Worm (Caenorhabditis elegans) whole organism, young adult: ENCODE measurements around the gene snfc-5.

ENCODE experiments used
- B0019.2 ChIP-seq: fragments of 200-800 bp; sonication (Bioruptor generic); conservative IDR thresholded peaks from 2 replicates; pipeline ENCODE4 v1.3.6; 2022; ENCODE audit warnings: missing genetic modification reagents, missing genetic modification characterization, missing compliant biosample characterization
- B0261.1 ChIP-seq: sonication (generic microtip); optimal IDR thresholded peaks from 2 replicates; lab custom pipeline; 2016; ENCODE audit warnings: mild to moderate bottlenecking, missing genetic modification characterization, moderate library complexity, missing compliant biosample characterization
- F22D6.2 ChIP-seq: sonication (generic microtip); optimal IDR thresholded peaks from 2 replicates; lab custom pipeline; 2016; ENCODE audit warnings: mild to moderate bottlenecking, missing genetic modification characterization, missing compliant biosample characterization
- F23B12.7 ChIP-seq: sonication (generic microtip); optimal IDR thresholded peaks from 2 replicates; lab custom pipeline; 2017; ENCODE audit warnings: missing genetic modification characterization, mild to moderate bottlenecking, missing compliant biosample characterization, antibody characterized with exemption, moderate library complexity; ENCODE audit not compliant: insufficient read depth
- F33H1.4 ChIP-seq: fragments of 200-800 bp; sonication (Bioruptor generic); IDR thresholded peaks from 2 replicates; pipeline ENCODE4 v1.3.6; 2022; ENCODE audit warnings: missing genetic modification reagents, missing genetic modification characterization, missing compliant biosample characterization
- F37B4.10 ChIP-seq: fragments of 200-800 bp; sonication (Bioruptor generic); IDR thresholded peaks from 2 replicates; pipeline ENCODE4 v1.3.6; 2022; ENCODE audit warnings: missing genetic modification characterization, missing compliant biosample characterization
- K11D2.4 ChIP-seq: fragments of 200-800 bp; sonication (Bioruptor generic); IDR thresholded peaks from 2 replicates; pipeline ENCODE4 v1.3.6; 2022; ENCODE audit warnings: missing genetic modification reagents, missing genetic modification characterization, missing compliant biosample characterization
- K12H6.12 ChIP-seq: fragments of 200-800 bp; sonication (Bioruptor generic); optimal IDR thresholded peaks from 2 replicates; lab custom pipeline; 2018; ENCODE audit warnings: mild to moderate bottlenecking, missing genetic modification characterization, missing compliant biosample characterization
- T07F8.4 ChIP-seq: sonication (generic microtip); optimal IDR thresholded peaks from 2 replicates; lab custom pipeline; 2016; ENCODE audit warnings: mild to moderate bottlenecking, missing genetic modification characterization, moderate library complexity, missing compliant biosample characterization
- Y53G8AR.9 ChIP-seq: fragments of 200-800 bp; sonication (Bioruptor generic); conservative IDR thresholded peaks from 2 replicates; pipeline ENCODE4 v1.3.6; 2022; ENCODE audit warnings: missing genetic modification reagents, missing genetic modification characterization, missing compliant biosample characterization
- ama-1 ChIP-seq, 3 experiments: fragments of 150-350 bp in 1 of 3; sonication (generic microtip) in 2 of 3; optimal IDR thresholded peaks; 2 replicates each; lab custom pipeline; 2014 to 2018; ENCODE audit warnings: missing biosample characterization in 2 of 3, missing genetic modification characterization in 2 of 3, missing genetic modification reagents in 2 of 3
- aptf-3 ChIP-seq: fragments of 200-800 bp; sonication (Bioruptor generic); IDR thresholded peaks from 2 replicates; pipeline ENCODE4 v1.3.6; 2022; ENCODE audit warnings: missing genetic modification characterization, missing compliant biosample characterization
- atf-7 ChIP-seq: sonication (generic microtip); optimal IDR thresholded peaks from 2 replicates; lab custom pipeline; 2017; ENCODE audit warnings: mild to moderate bottlenecking, missing genetic modification characterization, missing compliant biosample characterization
- attf-3 ChIP-seq: fragments of 200-800 bp; sonication (Bioruptor generic); conservative IDR thresholded peaks from 2 replicates; pipeline ENCODE4 v1.3.6; 2022; ENCODE audit warnings: missing genetic modification reagents, missing genetic modification characterization, missing compliant biosample characterization
- attf-6 ChIP-seq: fragments of 200-800 bp; sonication (Bioruptor generic); IDR thresholded peaks from 2 replicates; pipeline ENCODE4 v1.3.6; 2022; ENCODE audit warnings: missing genetic modification reagents, missing genetic modification characterization, missing compliant biosample characterization
- cebp-2 ChIP-seq: fragments of 200-800 bp; sonication (Bioruptor generic); IDR thresholded peaks from 2 replicates; pipeline ENCODE4 v1.3.6; 2022; ENCODE audit warnings: missing genetic modification characterization, missing compliant biosample characterization
- die-1 ChIP-seq: sonication (generic microtip); optimal IDR thresholded peaks from 2 replicates; lab custom pipeline; 2016; ENCODE audit warnings: missing genotype, mild to moderate bottlenecking, missing genetic modification characterization, missing compliant biosample characterization
- dox-1 ChIP-seq: fragments of 200-800 bp; sonication (Bioruptor generic); IDR thresholded peaks from 2 replicates; pipeline ENCODE4 v1.3.6; 2022; ENCODE audit warnings: missing genetic modification reagents, missing genetic modification characterization, missing compliant biosample characterization
- ekl-4 ChIP-seq: fragments of 200-800 bp; sonication (Bioruptor generic); IDR thresholded peaks from 2 replicates; pipeline ENCODE4 v1.3.6; 2022; ENCODE audit warnings: missing genetic modification reagents, missing genetic modification characterization, missing compliant biosample characterization
- him-1 ChIP-seq: sonication (generic microtip); optimal IDR thresholded peaks from 2 replicates; lab custom pipeline; 2016; ENCODE audit warnings: missing genotype, missing genetic modification reagents, missing genetic modification characterization, missing compliant biosample characterization
- hmg-1.2 ChIP-seq: fragments of 200-800 bp; sonication (Bioruptor generic); IDR thresholded peaks from 2 replicates; pipeline ENCODE4 v1.3.6; 2022; ENCODE audit warnings: missing genetic modification reagents, missing genetic modification characterization, missing compliant biosample characterization
- lin-26 ChIP-seq: fragments of 200-800 bp; sonication (Bioruptor generic); IDR thresholded peaks from 2 replicates; pipeline ENCODE4 v1.3.6; 2022; ENCODE audit warnings: missing genetic modification reagents, missing genetic modification characterization, missing compliant biosample characterization
- lin-35 ChIP-seq, 3 experiments: fragments of 150-350 bp in 2 of 3; sonication (generic microtip) in 1 of 3; optimal IDR thresholded peaks; 2 replicates each; lab custom pipeline; 2014 to 2018; ENCODE audit warnings: missing biosample characterization in 3 of 3, missing genetic modification characterization in 3 of 3, missing genetic modification reagents in 3 of 3
- lin-40 ChIP-seq: sonication (generic microtip); optimal IDR thresholded peaks from 2 replicates; lab custom pipeline; 2016; ENCODE audit warnings: missing genetic modification characterization, mild to moderate bottlenecking, missing compliant biosample characterization, missing genotype, missing genetic modification reagents
- lir-1 ChIP-seq: fragments of 200-800 bp; sonication (Bioruptor generic); conservative IDR thresholded peaks from 2 replicates; pipeline ENCODE4 v1.3.6; 2022; ENCODE audit warnings: missing genetic modification reagents, missing genetic modification characterization, missing compliant biosample characterization
- lsl-1 ChIP-seq: fragments of 200-800 bp; sonication (Bioruptor generic); optimal IDR thresholded peaks from 2 replicates; lab custom pipeline; 2018; ENCODE audit warnings: mild to moderate bottlenecking, missing genetic modification characterization, moderate library complexity, missing compliant biosample characterization
- madf-6 ChIP-seq: fragments of 200-800 bp; sonication (Bioruptor generic); IDR thresholded peaks from 2 replicates; pipeline ENCODE4 v1.3.6; 2022; ENCODE audit warnings: missing genetic modification reagents, missing genetic modification characterization, missing compliant biosample characterization
- nfyb-1 ChIP-seq: fragments of 200-800 bp; sonication (Bioruptor generic); IDR thresholded peaks from 2 replicates; pipeline ENCODE4 v1.3.6; 2022; ENCODE audit warnings: missing genetic modification reagents, missing genetic modification characterization, missing compliant biosample characterization
- rec-8 ChIP-seq, 2 experiments: sonication (generic microtip); optimal IDR thresholded peaks; 2 replicates each; lab custom pipeline; 2016; ENCODE audit warnings: mild to moderate bottlenecking in 2 of 2, missing genetic modification characterization in 2 of 2, missing genetic modification reagents in 2 of 2, missing genotype in 2 of 2, missing biosample characterization in 1 of 2, missing compliant biosample characterization in 1 of 2, moderate library complexity in 1 of 2
- repo-1 ChIP-seq: sonication (generic microtip); optimal IDR thresholded peaks from 2 replicates; lab custom pipeline; 2017; ENCODE audit warnings: mild to moderate bottlenecking, missing genetic modification characterization, missing compliant biosample characterization
- rpc-1 ChIP-seq, 2 experiments: fragments of 150-350 bp in 1 of 2; sonication (generic microtip) in 1 of 2; optimal IDR thresholded peaks; 2 replicates each; lab custom pipeline; 2014 to 2018; ENCODE audit warnings: missing biosample characterization in 1 of 2, missing genetic modification characterization in 1 of 2, missing genetic modification reagents in 1 of 2, missing genotype in 1 of 2
- snpc-1.1 ChIP-seq: sonication (generic microtip); optimal IDR thresholded peaks from 2 replicates; lab custom pipeline; 2017; ENCODE audit warnings: missing genetic modification characterization, mild to moderate bottlenecking, missing compliant biosample characterization, antibody characterized with exemption, moderate library complexity, missing genotype, missing genetic modification reagents; ENCODE audit not compliant: insufficient read depth
- tbp1 ChIP-seq: fragments of 200-800 bp; sonication (Bioruptor generic); optimal IDR thresholded peaks from 2 replicates; lab custom pipeline; 2018; ENCODE audit warnings: mild to moderate bottlenecking, missing genetic modification characterization, missing compliant biosample characterization
- unc-130 ChIP-seq: sonication (generic microtip); optimal IDR thresholded peaks from 2 replicates; lab custom pipeline; 2016; ENCODE audit warnings: missing genetic modification reagents, missing genetic modification characterization, missing compliant biosample characterization
- unc-62 ChIP-seq: fragments of 150-350 bp; optimal IDR thresholded peaks from 2 replicates; lab custom pipeline; 2014; ENCODE audit warnings: missing biosample characterization, missing genetic modification reagents, missing genetic modification characterization
- zim-3 ChIP-seq: sonication (generic microtip); optimal IDR thresholded peaks from 2 replicates; lab custom pipeline; 2017; ENCODE audit warnings: mild to moderate bottlenecking, missing genetic modification characterization, moderate library complexity, missing compliant biosample characterization
- ztf-18 ChIP-seq: sonication (generic microtip); optimal IDR thresholded peaks from 2 replicates; lab custom pipeline; 2016; ENCODE audit warnings: missing genotype, mild to moderate bottlenecking, missing genetic modification characterization, missing compliant biosample characterization
- ztf-26 ChIP-seq: sonication (generic microtip); optimal IDR thresholded peaks from 2 replicates; lab custom pipeline; 2017; ENCODE audit warnings: missing genetic modification characterization, missing compliant biosample characterization
- ztf-28 ChIP-seq: fragments of 200-800 bp; sonication (Bioruptor generic); IDR thresholded peaks from 2 replicates; pipeline ENCODE4 v1.3.6; 2022; ENCODE audit warnings: missing genetic modification reagents, missing genetic modification characterization, missing compliant biosample characterization
- ztf-6 ChIP-seq: fragments of 200-800 bp; sonication (Bioruptor generic); IDR thresholded peaks from 2 replicates; pipeline ENCODE4 v1.3.6; 2022; ENCODE audit warnings: missing genetic modification reagents, missing genetic modification characterization, missing compliant biosample characterization

The snfc-5 gene

ce11 chrIII:4362332-4362731 is 42.3 kb upstream of the snfc-5 start (continued):
- TF ChIP-seq B0019.2 (GFP tag; lab: Robert Waterston, UW) (no peak), him-1 (tag; lab: Kevin White, UChicago) (peak; percentile 73), unc-130 (peak; percentile 8), zim-3 (tag; lab: Kevin White, UChicago) (no peak), lsl-1 (GFP tag; lab: Kevin White, UChicago) (peak; percentile 52), cebp-2 (GFP tag; lab: Robert Waterston, UW) (no peak), tbp1 (peak; percentile 90), F33H1.4 (peak; percentile 24; the same call in 1 of the 2 replicates), ztf-6 (0 out of 2 replicates have a peak, but pooled peaks have one; percentile 29), T07F8.4 (tag; lab: Kevin White, UChicago) (peak; percentile 8), aptf-3 (GFP tag; lab: Robert Waterston, UW) (no peak), ama-1 (optimal IDR thresholded peaks at IDR 0.05; lab: Kevin White, UChicago) (no peak), ama-1 (GFP tag; optimal IDR thresholded peaks at IDR 0.05; lab: Kevin White, UChicago) (peak; percentile 12 to 49), ztf-18 (tag; lab: Kevin White, UChicago) (peak; percentile 22), unc-62 (GFP tag; lab: Kevin White, UChicago) (no peak), lin-26 (GFP tag; lab: Robert Waterston, UW) (peak; percentile 78), dox-1 (GFP tag; lab: Robert Waterston, UW) (peak; percentile 50; the same call in 1 of the 2 replicates)
- TF ChIP-seq, all 124 proteins: peak for 27

ce11 chrIII:4364974-4365373 is 39.6 kb upstream of the snfc-5 start, which contains the start of gene ckb-1:
Gene ckb-1, plus strand, starts transcription at chrIII:4365274.
- TF ChIP-seq ztf-18 (tag; lab: Kevin White, UChicago): no peak
- TF ChIP-seq lin-35 (GFP tag; optimal IDR thresholded peaks at IDR 0.05; lab: Kevin White, UChicago): no peak
- TF ChIP-seq lir-1 (GFP tag; lab: Robert Waterston, UW): no peak
- TF ChIP-seq attf-3 (GFP tag; lab: Robert Waterston, UW): no peak

- TF ChIP-seq snpc-1.1: no peak
- TF ChIP-seq, all 124 proteins: peak for 0
These were observed 36.9 kb upstream of the snfc-5 start, which contains the start of gene ckb-2 for ce11 chrIII:4367649-4368048. Gene ckb-2, plus strand, starts transcription at chrIII:4367949.

ce11 chrIII:4369381-4369809 is 35.2 kb upstream of the snfc-5 start:
- peak; percentile 74 for TF ChIP-seq repo-1
- TF ChIP-seq tbp1: peak; percentile 79
- peak; percentile 85 for TF ChIP-seq hmg-1.2 (GFP tag; lab: Robert Waterston, UW)
- 0 out of 2 replicates have a peak, but pooled peaks have one; percentile 22 for TF ChIP-seq F37B4.10 (GFP tag; lab: Robert Waterston, UW)
- TF ChIP-seq nfyb-1 (GFP tag; lab: Robert Waterston, UW): peak; percentile 84
- 0 out of 2 replicates have a peak, but pooled peaks have one; percentile 50 for TF ChIP-seq attf-6
- TF ChIP-seq lin-40: peak; percentile 73
- TF ChIP-seq ztf-28 (GFP tag; lab: Robert Waterston, UW): 0 out of 2 replicates have a peak, but pooled peaks have one; percentile 40
- peak; percentile 72; the same call in 1 of the 2 replicates for TF ChIP-seq madf-6 (GFP tag; lab: Robert Waterston, UW)
- TF ChIP-seq ztf-26 (tag; lab: Kevin White, UChicago): peak; percentile 56
- TF ChIP-seq Y53G8AR.9 (GFP tag; lab: Robert Waterston, UW): 0 out of 2 replicates have a peak, but pooled peaks have one; percentile 73
- peak; percentile 80 for TF ChIP-seq K12H6.12 (tag; lab: Kevin White, UChicago)
- peak; percentile 1 for TF ChIP-seq F22D6.2 (tag; lab: Kevin White, UChicago)
- TF ChIP-seq lsl-1 (GFP tag; lab: Kevin White, UChicago): peak; percentile 30
- peak; percentile 71 for TF ChIP-seq B0261.1
- TF ChIP-seq ztf-18 (tag; lab: Kevin White, UChicago): peak; percentile 65
- peak; percentile 24 for TF ChIP-seq atf-7 (tag; lab: Kevin White, UChicago)
- TF ChIP-seq K11D2.4: peak; percentile 49; the same call in 1 of the 2 replicates
- peak; percentile 69 for TF ChIP-seq rpc-1 (optimal IDR thresholded peaks at IDR 0.05; lab: Kevin White, UChicago)
- peak; percentile 66 for TF ChIP-seq rpc-1 (tag; optimal IDR thresholded peaks at IDR 0.05; lab: Kevin White, UChicago)
- 0 out of 2 replicates have a peak, but pooled peaks have one; percentile 7 for TF ChIP-seq cebp-2 (GFP tag; lab: Robert Waterston, UW)
- TF ChIP-seq dox-1 (GFP tag; lab: Robert Waterston, UW): peak; percentile 94
- TF ChIP-seq F23B12.7 (tag; lab: Kevin White, UChicago): peak; percentile 47
- TF ChIP-seq ekl-4 (GFP tag; lab: Robert Waterston, UW): peak; percentile 64; the same call in 1 of the 2 replicates
- peak; percentile 39 for TF ChIP-seq die-1 (tag; lab: Kevin White, UChicago)
- TF ChIP-seq rec-8 (tag; optimal IDR thresholded peaks at IDR 0.05; lab: Kevin White, UChicago): peak in 1 of 2 experiments; percentile 32
- TF ChIP-seq F33H1.4: peak; percentile 45; the same call in 1 of the 2 replicates
